Fruit fly (Drosophila melanogaster): ENCODE results near the gene dsb.
A peak's percentile ranks its signal among the peaks of the same experiment; 100 is the strongest.

Gene dsb

DNA sequence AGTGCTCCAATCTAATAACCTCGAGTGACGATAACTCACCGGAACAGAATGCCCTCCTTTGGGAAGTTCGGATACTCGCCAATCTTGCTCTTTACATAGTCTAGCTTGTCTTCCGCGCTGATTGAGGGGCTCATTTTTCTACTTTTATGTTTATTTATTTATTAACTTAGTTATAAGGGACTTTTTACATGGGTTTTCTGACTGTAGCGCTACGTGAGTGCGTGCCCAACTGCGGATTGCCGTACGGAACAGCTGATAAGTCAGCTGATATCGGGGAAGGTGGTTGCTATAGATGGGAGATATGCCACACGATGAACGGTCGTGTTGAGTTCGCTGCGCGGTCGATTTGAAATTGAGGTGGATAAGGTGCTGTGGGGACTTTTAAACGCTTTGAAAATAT lies 25.3 kb downstream of the dsb start, which contains the start of gene Aprt (continued):
- TF ChIP-seq CG9727 (GFP tag; optimal IDR thresholded peaks at IDR 0.05) (peak; percentile 17), CG8089 (GFP tag; optimal IDR thresholded peaks at IDR 0.05) (no peak), phol (tag; optimal IDR thresholded peaks at IDR 0.05) (no peak), pzg (GFP tag; optimal IDR thresholded peaks at IDR 0.05) (peak; percentile 76), zen2 (GFP tag; IDR thresholded peaks at IDR 0.05; ENCODE audit: partially characterized antibody) (peak; percentile 76), Dref (GFP tag; IDR thresholded peaks at IDR 0.05) (no peak; the same call in 1 of the 2 replicates), CG9437 (GFP tag; optimal IDR thresholded peaks at IDR 0.05) (peak; percentile 90), Dll (GFP tag; IDR thresholded peaks at IDR 0.05; ENCODE audit: partially characterized antibody) (peak; percentile 81), CG11560 (tag; IDR thresholded peaks at IDR 0.05) (no peak), Xbp1 (GFP tag; optimal IDR thresholded peaks at IDR 0.05) (no peak), Bteb2 (GFP tag; optimal IDR thresholded peaks at IDR 0.05) (no peak), Hand (GFP tag; optimal IDR thresholded peaks at IDR 0.05) (no peak), sug (tag; optimal IDR thresholded peaks at IDR 0.05) (peak; percentile 63), stc (GFP tag; IDR thresholded peaks at IDR 0.05) (no peak), CG13123 (GFP tag; optimal IDR thresholded peaks at IDR 0.05) (no peak), Dp (GFP tag; optimal IDR thresholded peaks at IDR 0.05) (peak; percentile 96), CG32772 (GFP tag; IDR thresholded peaks at IDR 0.05) (no peak), exex (tag; optimal IDR thresholded peaks at IDR 0.05) (peak; percentile 60), CG31388 (GFP tag; optimal IDR thresholded peaks at IDR 0.05) (no peak), CG10979 (tag; optimal IDR thresholded peaks at IDR 0.05) (no peak), CG15479 (GFP tag; optimal IDR thresholded peaks at IDR 0.05) (no peak), ken (GFP tag; IDR thresholded peaks at IDR 0.05) (no peak), esg (GFP tag; conservative IDR thresholded peaks at IDR 0.05) (no peak), CG12104 (GFP tag; optimal IDR thresholded peaks at IDR 0.05) (no peak), Fer1 (GFP tag; optimal IDR thresholded peaks at IDR 0.05) (peak; percentile 45), Ravus (GFP tag; IDR thresholded peaks at IDR 0.05) (no peak), fru (optimal IDR thresholded peaks at IDR 0.05) (no peak), CG14860 (GFP tag; IDR thresholded peaks at IDR 0.05; ENCODE audit: partially characterized antibody) (0 out of 3 replicates have a peak, but pooled peaks have one; percentile 31), Gsc (GFP tag; IDR thresholded peaks at IDR 0.05) (no peak), CG11398 (GFP tag; optimal IDR thresholded peaks at IDR 0.05) (no peak), CG34224 (GFP tag; IDR thresholded peaks at IDR 0.05; ENCODE audit: partially characterized antibody) (peak; percentile 94), Antp (GFP tag; optimal IDR thresholded peaks at IDR 0.05) (no peak), HLH3B (GFP tag; IDR thresholded peaks at IDR 0.05) (no peak), CG16779 (GFP tag; IDR thresholded peaks at IDR 0.05) (no peak), crc (GFP tag; optimal IDR thresholded peaks at IDR 0.05) (no peak), CG11695 (GFP tag; IDR thresholded peaks at IDR 0.05) (no peak), gt (GFP tag; IDR thresholded peaks at IDR 0.05) (no peak), CG17186 (GFP tag; optimal IDR thresholded peaks at IDR 0.05) (peak; percentile 40), ftz-f1 (GFP tag; optimal IDR thresholded peaks at IDR 0.05) (peak; percentile 81), inv (GFP tag; IDR thresholded peaks at IDR 0.05; ENCODE audit: partially characterized antibody) (peak; percentile 51; the same call in 1 of the 2 replicates), CG10462 (GFP tag; optimal IDR thresholded peaks at IDR 0.05) (no peak), CG1832 (GFP tag; optimal IDR thresholded peaks at IDR 0.05) (no peak), CG10565 (GFP tag; optimal IDR thresholded peaks at IDR 0.05) (no peak), wdn (GFP tag; IDR thresholded peaks at IDR 0.05) (no peak), NK7.1 (GFP tag; optimal IDR thresholded peaks at IDR 0.05) (no peak), CG14014 (GFP tag; IDR thresholded peaks at IDR 0.05) (no peak), CG18619 (GFP tag; optimal IDR thresholded peaks at IDR 0.05) (no peak), crp (GFP tag; optimal IDR thresholded peaks at IDR 0.05) (peak; percentile 90 to 100), dm (GFP tag; optimal IDR thresholded peaks at IDR 0.05) (no peak), C15 (GFP tag; IDR thresholded peaks at IDR 0.05) (no peak), nmo (GFP tag; optimal IDR thresholded peaks at IDR 0.05) (no peak), CG2678 (tag; optimal IDR thresholded peaks at IDR 0.05) (no peak)

Data from whole organism, embryonic.